Fruit fly (Drosophila melanogaster): Measurements from ENCODE around the gene CG7900.

DNA sequence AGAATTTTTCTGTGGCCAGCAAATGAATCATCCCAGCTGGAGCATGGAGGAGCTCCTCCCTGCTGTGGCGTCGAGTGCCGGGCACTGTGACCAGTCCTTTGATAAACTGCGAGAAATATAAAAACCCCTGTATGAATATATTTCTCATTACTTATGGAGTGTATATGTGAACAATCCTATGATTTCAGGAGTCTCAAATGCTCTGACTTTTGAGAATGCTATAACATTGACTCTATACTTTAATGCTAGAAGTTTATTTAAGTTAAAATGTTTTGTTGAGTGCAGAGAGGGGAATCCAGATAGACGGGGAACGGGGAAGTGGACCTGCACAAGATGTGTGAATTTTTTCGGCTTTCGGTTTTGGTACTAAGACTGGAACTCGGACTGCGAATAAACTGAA is 48.2 kb downstream of the CG7900 start:
- TF ChIP-seq Mnt (GFP tag; optimal IDR thresholded peaks at IDR 0.05) (no peak), kay (GFP tag; ENCODE audit: borderline replicate concordance) (no peak), toe (GFP tag; optimal IDR thresholded peaks at IDR 0.05) (no peak), Crg-1 (GFP tag; optimal IDR thresholded peaks at IDR 0.05) (no peak), Hr96 (GFP tag; optimal IDR thresholded peaks at IDR 0.05) (no peak), CG14711 (tag; optimal IDR thresholded peaks at IDR 0.05) (no peak), tj (GFP tag; optimal IDR thresholded peaks at IDR 0.05) (no peak), CG1620 (GFP tag; optimal IDR thresholded peaks at IDR 0.05) (no peak), CG33017 (tag; optimal IDR thresholded peaks at IDR 0.05) (no peak), cic (GFP tag; optimal IDR thresholded peaks at IDR 0.05) (no peak), CG5204 (GFP tag; optimal IDR thresholded peaks at IDR 0.05) (no peak), CG7101 (tag; optimal IDR thresholded peaks at IDR 0.05) (no peak), pad (GFP tag; optimal IDR thresholded peaks at IDR 0.05) (no peak)
